Fruit fly (Drosophila melanogaster): ENCODE results near the gene Ir40a.

Ir40a gene

dm6 chr2L:22214276-22214675 lies at the start of gene Ir40a:
Gene Ir40a, minus strand, starts transcription at chr2L:22214376.
- TF ChIP-seq h (optimal IDR thresholded peaks at IDR 0.05) = no peak
- no peak for TF ChIP-seq insv (optimal IDR thresholded peaks at IDR 0.05)
- TF ChIP-seq Sin3A (optimal IDR thresholded peaks at IDR 0.05) = no peak
- no peak for TF ChIP-seq Myc (optimal IDR thresholded peaks at IDR 0.05)
- TF ChIP-seq ttk (optimal IDR thresholded peaks at IDR 0.05) = no peak
- TF ChIP-seq psq (optimal IDR thresholded peaks at IDR 0.05) = no peak

DNA sequence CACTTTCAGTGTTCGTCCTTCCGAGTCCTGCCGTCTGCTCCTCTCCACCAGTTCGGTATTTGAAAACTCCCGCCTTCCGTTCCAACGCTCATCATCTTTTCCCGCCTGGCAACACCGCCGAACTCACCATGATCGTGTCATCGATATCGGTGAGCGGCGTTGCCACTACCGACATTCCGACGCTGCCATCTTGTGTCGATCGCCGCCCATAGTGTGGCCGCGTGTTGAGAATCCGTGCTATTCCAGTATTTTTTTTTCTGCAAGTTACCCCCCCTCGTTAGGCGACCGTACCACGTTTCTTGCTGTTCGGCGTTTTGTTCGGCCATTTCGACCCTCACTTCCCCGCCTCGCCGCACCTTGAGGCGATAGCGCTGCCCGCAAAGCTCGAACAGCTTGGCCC lies 46.9 kb upstream of the Ir40a start:
- TF ChIP-seq insv (optimal IDR thresholded peaks at IDR 0.05) (no peak), h (optimal IDR thresholded peaks at IDR 0.05) (no peak), ttk (optimal IDR thresholded peaks at IDR 0.05) (no peak), psq (optimal IDR thresholded peaks at IDR 0.05) (no peak), Sin3A (optimal IDR thresholded peaks at IDR 0.05) (no peak), Myc (optimal IDR thresholded peaks at IDR 0.05) (no peak)

dm6 chr2L:22249570-22250274 lies 35.5 kb upstream of the Ir40a start, which contains the start of gene Tif-IA:
Gene Tif-IA, plus strand, starts transcription at chr2L:22249876.
- TF ChIP-seq Myc (optimal IDR thresholded peaks at IDR 0.05) = no peak
- no peak for TF ChIP-seq ttk (optimal IDR thresholded peaks at IDR 0.05)
- TF ChIP-seq insv (optimal IDR thresholded peaks at IDR 0.05) = no peak
- no peak for TF ChIP-seq psq (optimal IDR thresholded peaks at IDR 0.05)
- no peak for TF ChIP-seq h (optimal IDR thresholded peaks at IDR 0.05)

- TF ChIP-seq h (optimal IDR thresholded peaks at IDR 0.05) (no peak), ttk (optimal IDR thresholded peaks at IDR 0.05) (no peak), Sin3A (optimal IDR thresholded peaks at IDR 0.05) (no peak), Myc (optimal IDR thresholded peaks at IDR 0.05) (no peak), psq (optimal IDR thresholded peaks at IDR 0.05) (no peak)
Measured at dm6 chr2L:22248230-22248629, 34.1 kb upstream of the Ir40a start.

DNA sequence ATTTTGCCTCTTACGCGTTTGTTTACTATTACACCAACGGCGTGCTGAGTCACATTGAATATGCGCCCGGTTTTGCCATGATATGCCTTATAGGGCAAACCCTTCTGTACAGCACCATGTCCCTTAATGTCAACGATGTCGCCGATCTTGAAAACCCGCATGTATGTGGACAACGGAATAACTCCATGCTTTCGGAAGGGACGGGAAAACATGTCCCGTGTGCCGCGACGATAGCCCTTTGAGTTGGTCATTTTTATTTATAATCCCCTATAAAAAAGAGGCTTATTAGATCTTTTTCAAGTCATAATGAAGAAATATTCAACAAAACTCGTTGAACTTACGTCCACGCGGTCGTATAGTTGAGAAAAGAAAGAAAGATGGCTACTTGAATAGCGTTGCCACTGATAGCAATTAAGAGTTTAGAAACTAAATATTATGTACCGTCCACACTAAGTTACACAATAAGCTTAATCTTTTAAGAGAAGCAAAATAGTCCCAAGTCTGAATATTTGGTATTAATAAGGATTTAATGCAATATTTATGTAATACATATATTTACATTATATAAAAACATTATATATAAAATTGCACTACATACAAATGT lies 33.4 kb upstream of the Ir40a start, which contains the start of gene RpL21:
TSS of gene RpL21 (minus strand) at position 421 of the 604 bp plus-strand sequence.
- TF ChIP-seq h (optimal IDR thresholded peaks at IDR 0.05) (peak; percentile 61), Sin3A (optimal IDR thresholded peaks at IDR 0.05) (no peak)

- no peak for TF ChIP-seq Sin3A (optimal IDR thresholded peaks at IDR 0.05)
- TF ChIP-seq h (optimal IDR thresholded peaks at IDR 0.05) = no peak
- no peak for TF ChIP-seq psq (optimal IDR thresholded peaks at IDR 0.05)
- TF ChIP-seq ttk (optimal IDR thresholded peaks at IDR 0.05) = no peak
- no peak for TF ChIP-seq Myc (optimal IDR thresholded peaks at IDR 0.05)
- TF ChIP-seq insv (optimal IDR thresholded peaks at IDR 0.05) = no peak
Measured at dm6 chr2L:22239611-22240219, 25.5 kb upstream of the Ir40a start, which contains the start of gene Nubpl. Gene Nubpl, plus strand, starts transcription at chr2L:22239916.

dm6 chr2L:22176398-22176797 lies 37.8 kb downstream of the Ir40a start:
- no peak for TF ChIP-seq Sin3A (optimal IDR thresholded peaks at IDR 0.05)
- no peak for TF ChIP-seq ttk (optimal IDR thresholded peaks at IDR 0.05)
- no peak for TF ChIP-seq Myc (optimal IDR thresholded peaks at IDR 0.05)
- no peak for TF ChIP-seq insv (optimal IDR thresholded peaks at IDR 0.05)
- no peak for TF ChIP-seq h (optimal IDR thresholded peaks at IDR 0.05)
- no peak for TF ChIP-seq psq (optimal IDR thresholded peaks at IDR 0.05)

DNA sequence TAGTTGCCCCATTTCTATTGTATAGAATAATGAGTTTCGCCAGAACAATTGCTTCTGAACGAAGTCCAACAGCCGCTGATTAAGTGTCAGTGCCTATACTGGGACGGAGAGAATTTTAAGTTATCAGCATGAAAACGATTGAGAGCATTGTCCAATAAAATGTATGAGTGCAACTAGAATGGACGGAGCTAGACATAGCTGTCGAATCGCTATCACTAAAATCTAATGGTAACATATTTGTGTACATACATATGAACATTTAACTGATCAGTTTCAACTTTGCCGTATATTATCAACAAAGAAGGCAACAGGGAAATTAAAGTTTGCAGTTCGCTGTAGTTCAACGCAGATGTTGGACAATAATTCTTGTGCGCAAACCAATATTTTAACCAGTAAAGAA lies 39.1 kb downstream of the Ir40a start, which contains the start of gene CG3635:
TSS of gene CG3635 (plus strand) at position 315 of the 400 bp plus-strand sequence.
- TF ChIP-seq ttk (optimal IDR thresholded peaks at IDR 0.05) (no peak), Sin3A (optimal IDR thresholded peaks at IDR 0.05) (no peak), Myc (optimal IDR thresholded peaks at IDR 0.05) (no peak), psq (optimal IDR thresholded peaks at IDR 0.05) (no peak), h (optimal IDR thresholded peaks at IDR 0.05) (no peak), insv (optimal IDR thresholded peaks at IDR 0.05) (no peak)

dm6 chr2L:22169044-22169515 lies 45.1 kb downstream of the Ir40a start, which contains the start of gene Clamp:
Gene Clamp, minus strand, starts transcription at chr2L:22169143.
- TF ChIP-seq h (optimal IDR thresholded peaks at IDR 0.05) (no peak), Myc (optimal IDR thresholded peaks at IDR 0.05) (no peak)

dm6 chr2L:22168559-22169027 lies 45.6 kb downstream of the Ir40a start:
- no peak for TF ChIP-seq insv (optimal IDR thresholded peaks at IDR 0.05)
- TF ChIP-seq ttk (optimal IDR thresholded peaks at IDR 0.05) = no peak
- TF ChIP-seq Myc (optimal IDR thresholded peaks at IDR 0.05) = no peak
- TF ChIP-seq Sin3A (optimal IDR thresholded peaks at IDR 0.05) = no peak
- TF ChIP-seq h (optimal IDR thresholded peaks at IDR 0.05) = no peak
- TF ChIP-seq psq (optimal IDR thresholded peaks at IDR 0.05) = no peak

DNA sequence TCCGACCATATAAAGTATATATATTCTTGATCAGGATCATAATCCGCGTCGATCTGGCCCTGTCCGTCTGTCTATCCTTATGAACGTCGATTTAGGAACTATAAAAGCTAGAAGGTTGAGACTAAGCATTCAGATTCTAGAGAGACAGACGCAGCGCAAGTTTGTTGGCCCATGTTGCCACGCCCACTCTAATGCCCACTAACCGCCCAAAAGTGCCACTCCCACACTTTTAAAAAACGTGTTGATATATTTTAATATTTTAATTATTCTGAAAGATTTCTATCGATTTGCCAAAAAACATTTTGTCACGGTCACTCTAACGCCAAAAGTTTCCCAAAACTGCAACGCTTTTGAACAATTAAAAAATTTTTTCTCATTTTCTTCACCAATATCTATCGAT lies 50.9 kb downstream of the Ir40a start:
- no peak for TF ChIP-seq Sin3A (optimal IDR thresholded peaks at IDR 0.05)
- TF ChIP-seq psq (optimal IDR thresholded peaks at IDR 0.05) = no peak
- TF ChIP-seq h (optimal IDR thresholded peaks at IDR 0.05) = no peak
- TF ChIP-seq ttk (optimal IDR thresholded peaks at IDR 0.05) = no peak
- TF ChIP-seq Myc (optimal IDR thresholded peaks at IDR 0.05) = no peak
- no peak for TF ChIP-seq insv (optimal IDR thresholded peaks at IDR 0.05)

dm6 chr2L:22159800-22160199 lies 54.4 kb downstream of the Ir40a start:
- TF ChIP-seq Myc (optimal IDR thresholded peaks at IDR 0.05) (no peak), psq (optimal IDR thresholded peaks at IDR 0.05) (no peak), h (optimal IDR thresholded peaks at IDR 0.05) (no peak), ttk (optimal IDR thresholded peaks at IDR 0.05) (no peak), Sin3A (optimal IDR thresholded peaks at IDR 0.05) (no peak), insv (optimal IDR thresholded peaks at IDR 0.05) (no peak)
